Fruit fly (Drosophila melanogaster): ENCODE measurements around the gene milt.

The milt gene

dm6 chr2L:7033100-7033675, 4.4 kb upstream of the milt start (continued):
- no peak for TF ChIP-seq usp (GFP tag; optimal IDR thresholded peaks at IDR 0.05)
- peak; percentile 50 for TF ChIP-seq sqz (GFP tag; optimal IDR thresholded peaks at IDR 0.05)
- TF ChIP-seq z (GFP tag; IDR thresholded peaks at IDR 0.05), result no peak
- TF ChIP-seq CrebB (tag; optimal IDR thresholded peaks at IDR 0.05), result no peak
- TF ChIP-seq crc (GFP tag; optimal IDR thresholded peaks at IDR 0.05), result peak; percentile 31
- TF ChIP-seq gfzf (GFP tag; optimal IDR thresholded peaks at IDR 0.05), result no peak
- no peak for TF ChIP-seq tio (GFP tag; optimal IDR thresholded peaks at IDR 0.05)
- 0 out of 2 replicates have a peak, but pooled peaks have one; percentile 37 for TF ChIP-seq CG14441 (GFP tag; IDR thresholded peaks at IDR 0.05)
- TF ChIP-seq pho (GFP tag; optimal IDR thresholded peaks at IDR 0.05), result no peak
- TF ChIP-seq btn (GFP tag; optimal IDR thresholded peaks at IDR 0.05), result no peak
- peak; percentile 20 for TF ChIP-seq CG10209 (GFP tag; optimal IDR thresholded peaks at IDR 0.05)
- TF ChIP-seq Camta (GFP tag; optimal IDR thresholded peaks at IDR 0.05), result peak; percentile 3
- TF ChIP-seq CG17328 (GFP tag; IDR thresholded peaks at IDR 0.05), result peak; percentile 54
- peak; percentile 40 for TF ChIP-seq Nf-YC (tag; optimal IDR thresholded peaks at IDR 0.05)
- no peak for TF ChIP-seq CG10366 (GFP tag; IDR thresholded peaks at IDR 0.05)
- TF ChIP-seq Ptx1 (GFP tag; IDR thresholded peaks at IDR 0.05), result peak; percentile 42; the same call in 1 of the 2 replicates
- TF ChIP-seq ewg (GFP tag; optimal IDR thresholded peaks at IDR 0.05), result no peak
- TF ChIP-seq Opbp (GFP tag; IDR thresholded peaks at IDR 0.05; ENCODE audit: partially characterized antibody), result no peak
- TF ChIP-seq pnt (GFP tag; optimal IDR thresholded peaks at IDR 0.05), result no peak
- peak; percentile 1 for TF ChIP-seq zfh2 (GFP tag; optimal IDR thresholded peaks at IDR 0.05)
- TF ChIP-seq ab (GFP tag; optimal IDR thresholded peaks at IDR 0.05), result no peak
- TF ChIP-seq Gug (GFP tag; IDR thresholded peaks at IDR 0.05), result peak; percentile 66; the same call in 2 of the 4 replicates
- TF ChIP-seq bab2 (GFP tag; optimal IDR thresholded peaks at IDR 0.05), result no peak
- TF ChIP-seq al (GFP tag; IDR thresholded peaks at IDR 0.05), result no peak
- no peak for TF ChIP-seq pfk (GFP tag; optimal IDR thresholded peaks at IDR 0.05)
- TF ChIP-seq fd102C (GFP tag; optimal IDR thresholded peaks at IDR 0.05), result no peak
- TF ChIP-seq CG1233 (GFP tag; optimal IDR thresholded peaks at IDR 0.05), result peak; percentile 37
- TF ChIP-seq vnd (GFP tag; IDR thresholded peaks at IDR 0.05; ENCODE audit: partially characterized antibody), result no peak
- TF ChIP-seq CG13424 (tag; optimal IDR thresholded peaks at IDR 0.05), result peak; percentile 24
- no peak for TF ChIP-seq CG31224 (GFP tag; IDR thresholded peaks at IDR 0.05)
- peak; percentile 69 for TF ChIP-seq vvl (GFP tag; IDR thresholded peaks at IDR 0.05)
- no peak for TF ChIP-seq CkIIα-i1 (GFP tag; IDR thresholded peaks at IDR 0.05)
- TF ChIP-seq sim (GFP tag; IDR thresholded peaks at IDR 0.05), result 0 out of 2 replicates have a peak, but pooled peaks have one; percentile 19
- TF ChIP-seq zen2 (GFP tag; IDR thresholded peaks at IDR 0.05; ENCODE audit: partially characterized antibody), result no peak; the same call in 2 of the 3 replicates
- no peak for TF ChIP-seq disco-r (GFP tag; optimal IDR thresholded peaks at IDR 0.05)
- TF ChIP-seq Bgb (GFP tag; IDR thresholded peaks at IDR 0.05; ENCODE audit: partially characterized antibody), result peak; percentile 19; the same call in 1 of the 2 replicates
- TF ChIP-seq CG17612 (GFP tag; IDR thresholded peaks at IDR 0.05), result no peak
- TF ChIP-seq Meics (GFP tag; optimal IDR thresholded peaks at IDR 0.05), result peak; percentile 53
- no peak for TF ChIP-seq CG2199 (GFP tag; IDR thresholded peaks at IDR 0.05)
- no peak for TF ChIP-seq gce (GFP tag; IDR thresholded peaks at IDR 0.05)
- TF ChIP-seq CG42726 (GFP tag; IDR thresholded peaks at IDR 0.05; ENCODE audit: partially characterized antibody), result no peak
- peak; percentile 25 to 34 for TF ChIP-seq Pdp1 (GFP tag; optimal IDR thresholded peaks at IDR 0.05)
- TF ChIP-seq cato (GFP tag; optimal IDR thresholded peaks at IDR 0.05; ENCODE audit: borderline replicate concordance), result no peak
- TF ChIP-seq eve (GFP tag; optimal IDR thresholded peaks at IDR 0.05), result no peak
- no peak for TF ChIP-seq Ssrp (tag; optimal IDR thresholded peaks at IDR 0.05)
- no peak for TF ChIP-seq tll (GFP tag; optimal IDR thresholded peaks at IDR 0.05)
- TF ChIP-seq Sox102F (GFP tag; optimal IDR thresholded peaks at IDR 0.05), result no peak
- peak; percentile 6 for TF ChIP-seq grau (tag; optimal IDR thresholded peaks at IDR 0.05)
- peak; percentile 28 for TF ChIP-seq Vsx1 (GFP tag; optimal IDR thresholded peaks at IDR 0.05)
- peak; percentile 40; the same call in 1 of the 2 replicates for TF ChIP-seq CG9932 (GFP tag; IDR thresholded peaks at IDR 0.05)
